Fruit fly (Drosophila melanogaster): ENCODE measurements around the gene Remo.

- no peak for TF ChIP-seq CG7045 (GFP tag; optimal IDR thresholded peaks at IDR 0.05)
- no peak for TF ChIP-seq CG33017 (tag; optimal IDR thresholded peaks at IDR 0.05)
- TF ChIP-seq CG5204 (GFP tag; optimal IDR thresholded peaks at IDR 0.05): no peak
- no peak for TF ChIP-seq Hr96 (GFP tag; optimal IDR thresholded peaks at IDR 0.05)
- TF ChIP-seq kay (GFP tag; ENCODE audit: borderline replicate concordance): no peak
- TF ChIP-seq pad (GFP tag; optimal IDR thresholded peaks at IDR 0.05): no peak
- no peak for TF ChIP-seq CG12768 (GFP tag; optimal IDR thresholded peaks at IDR 0.05)
- TF ChIP-seq bab1 (GFP tag; optimal IDR thresholded peaks at IDR 0.05): peak; percentile 28
- no peak for TF ChIP-seq toe (GFP tag; optimal IDR thresholded peaks at IDR 0.05)
Measured at dm6 chrX:13305323-13305722, 17.5 kb downstream of the Remo start.

All from whole organism, adult.